Worm (Caenorhabditis elegans) whole organism, L3 larva: ENCODE measurements around the gene sri-6.
A peak's percentile ranks its signal among the peaks of the same experiment; 100 is the strongest.

Experiments
- aly-2 ChIP-seq: fragments of 150-350 bp; optimal IDR thresholded peaks from 2 replicates; lab custom pipeline; 2014; ENCODE audit warnings: missing biosample characterization, missing genetic modification characterization
- ama-1 ChIP-seq: fragments of 150-350 bp; optimal IDR thresholded peaks from 2 replicates; lab custom pipeline; 2018
- ceh-82 ChIP-seq: fragments of 150-350 bp; optimal IDR thresholded peaks from 2 replicates; lab custom pipeline; 2014; ENCODE audit warnings: missing biosample characterization, missing genetic modification characterization
- daf-12 ChIP-seq: fragments of 150-350 bp; optimal IDR thresholded peaks from 2 replicates; lab custom pipeline; 2014; ENCODE audit warnings: missing biosample characterization, missing genetic modification reagents, missing genetic modification characterization
- elt-2 ChIP-seq: sonication (generic microtip); optimal IDR thresholded peaks from 2 replicates; lab custom pipeline; 2016; ENCODE audit warnings: missing genetic modification reagents, mild to moderate bottlenecking, missing genetic modification characterization, missing compliant biosample characterization
- lin-15B ChIP-seq: fragments of 150-350 bp; optimal IDR thresholded peaks from 2 replicates; lab custom pipeline; 2014; ENCODE audit warnings: missing biosample characterization, missing genetic modification characterization
- lin-39 ChIP-seq: fragments of 150-350 bp; optimal IDR thresholded peaks from 2 replicates; lab custom pipeline; 2018; ENCODE audit warnings: missing biosample characterization, missing genetic modification reagents, missing genetic modification characterization
- mdl-1 ChIP-seq: fragments of 150-350 bp; optimal IDR thresholded peaks from 2 replicates; lab custom pipeline; 2014; ENCODE audit warnings: missing biosample characterization, missing genetic modification characterization
- nhr-23 ChIP-seq: fragments of 150-350 bp; optimal IDR thresholded peaks from 2 replicates; lab custom pipeline; 2014; ENCODE audit warnings: missing biosample characterization, missing genetic modification reagents, missing genetic modification characterization
- nhr-43 ChIP-seq: sonication (generic microtip); optimal IDR thresholded peaks from 2 replicates; lab custom pipeline; 2016; ENCODE audit warnings: mild to moderate bottlenecking, missing genetic modification characterization, missing compliant biosample characterization; ENCODE audit not compliant: poor library complexity, severe bottlenecking
- zag-1 ChIP-seq: fragments of 150-350 bp; optimal IDR thresholded peaks from 2 replicates; lab custom pipeline; 2014; ENCODE audit warnings: missing biosample characterization, missing genetic modification characterization

ce11 chrV:13212584-13212983 is 27.1 kb downstream of the sri-6 start:
- TF ChIP-seq zag-1 (tag; lab: Kevin White, UChicago) (no peak), lin-15B (tag; lab: Kevin White, UChicago) (no peak), nhr-23 (tag; lab: Kevin White, UChicago) (no peak), ceh-82 (tag; lab: Kevin White, UChicago) (no peak), nhr-43 (no peak), aly-2 (no peak), elt-2 (tag; lab: Kevin White, UChicago) (peak; percentile 99), lin-39 (tag; lab: Kevin White, UChicago) (no peak), ama-1 (lab: Kevin White, UChicago) (no peak), mdl-1 (tag; lab: Kevin White, UChicago) (no peak), daf-12 (no peak)
